Fruit fly (Drosophila melanogaster) whole organism, embryonic: ENCODE data around the gene CG43350.

Experiments used
- C15 ChIP-seq: fragments of 200-800 bp; sonication (Bioruptor generic); IDR thresholded peaks from 3 replicates; pipeline ENCODE4 v1.3.6; 2022; ENCODE audit warnings: missing biosample characterization, missing genetic modification characterization
- CG10209 ChIP-seq: fragments of 200-800 bp; sonication (Bioruptor generic); optimal IDR thresholded peaks from 3 replicates; lab custom pipeline; 2017; ENCODE audit warnings: missing biosample characterization, mild to moderate bottlenecking, missing genetic modification characterization, missing genetic modification reagents
- CG11456 ChIP-seq: fragments of 200-800 bp; sonication (Bioruptor generic); IDR thresholded peaks from 3 replicates; pipeline ENCODE4 v1.3.6; 2022; ENCODE audit warnings: missing biosample characterization, missing genetic modification characterization
- CG11695 ChIP-seq: fragments of 200-800 bp; sonication (Bioruptor generic); IDR thresholded peaks from 3 replicates; pipeline ENCODE4 v1.3.6; 2022; ENCODE audit warnings: missing biosample characterization, missing genetic modification characterization
- CG14014 ChIP-seq: fragments of 200-800 bp; sonication (Bioruptor generic); IDR thresholded peaks from 2 replicates; pipeline ENCODE4 v1.3.6; 2022; ENCODE audit warnings: missing biosample characterization, missing genetic modification characterization
- CG15514 ChIP-seq: fragments of 200-800 bp; sonication (Bioruptor generic); optimal IDR thresholded peaks from 3 replicates; lab custom pipeline; 2017; ENCODE audit warnings: missing biosample characterization, missing genetic modification characterization, mild to moderate bottlenecking, moderate library complexity, missing genetic modification reagents
- CG15696 ChIP-seq: fragments of 200-800 bp; sonication (Bioruptor generic); optimal IDR thresholded peaks from 2 replicates; lab custom pipeline; 2019; ENCODE audit warnings: missing biosample characterization, mild to moderate bottlenecking, missing genetic modification characterization, moderate library complexity
- CG16779 ChIP-seq: fragments of 200-800 bp; sonication (Bioruptor generic); IDR thresholded peaks from 2 replicates; pipeline ENCODE4 v1.3.6; 2022; ENCODE audit warnings: missing biosample characterization, missing genetic modification characterization
- CG1792 ChIP-seq: fragments of 200-800 bp; sonication (Bioruptor generic); optimal IDR thresholded peaks from 2 replicates; lab custom pipeline; 2016; ENCODE audit warnings: missing biosample characterization, missing genetic modification characterization
- CG1832 ChIP-seq: fragments of 200-800 bp; sonication (Bioruptor generic); optimal IDR thresholded peaks from 2 replicates; lab custom pipeline; 2017; ENCODE audit warnings: missing biosample characterization, mild to moderate bottlenecking, missing genetic modification characterization, inconsistent platforms
- CG18599 ChIP-seq: fragments of 200-800 bp; sonication (Bioruptor generic); optimal IDR thresholded peaks from 3 replicates; lab custom pipeline; 2017; ENCODE audit warnings: missing biosample characterization, missing genetic modification characterization, mild to moderate bottlenecking, moderate library complexity, missing genetic modification reagents
- CG3726 ChIP-seq: fragments of 200-800 bp; sonication (Bioruptor generic); IDR thresholded peaks from 3 replicates; pipeline ENCODE4, ENCODE4 v1.3.6; 2022; ENCODE audit warnings: missing biosample characterization, missing genetic modification characterization
- CG4404 ChIP-seq: fragments of 200-800 bp; sonication (Bioruptor generic); IDR thresholded peaks from 2 replicates; pipeline ENCODE4 v1.3.6; 2022; ENCODE audit warnings: missing biosample characterization, missing genetic modification characterization
- CG5953 ChIP-seq: fragments of 200-800 bp; sonication (Bioruptor generic); IDR thresholded peaks from 2 replicates; pipeline ENCODE4 v1.3.6; 2022; ENCODE audit warnings: missing biosample characterization, missing genetic modification characterization
- CG6254 ChIP-seq: fragments of 200-800 bp; sonication (Bioruptor generic); optimal IDR thresholded peaks from 3 replicates; lab custom pipeline; 2017; ENCODE audit warnings: mild to moderate bottlenecking, missing biosample characterization, missing genetic modification reagents, missing genetic modification characterization
- CG6272 ChIP-seq: fragments of 200-800 bp; sonication (Bioruptor generic); IDR thresholded peaks from 2 replicates; pipeline ENCODE4 v1.3.6; 2022; ENCODE audit warnings: missing biosample characterization, missing genetic modification characterization
- CG7357 ChIP-seq: fragments of 200-800 bp; sonication (Bioruptor generic); IDR thresholded peaks from 3 replicates; pipeline ENCODE4 v1.3.6; 2022; ENCODE audit warnings: missing biosample characterization, missing genetic modification characterization
- Doc2 ChIP-seq: fragments of 200-800 bp; sonication (Bioruptor generic); IDR thresholded peaks from 2 replicates; pipeline ENCODE4 v1.3.6; 2022; ENCODE audit warnings: missing biosample characterization, missing genetic modification characterization
- Dref ChIP-seq: fragments of 200-800 bp; sonication (Bioruptor generic); IDR thresholded peaks from 2 replicates; pipeline ENCODE4 v1.3.6; 2022; ENCODE audit warnings: missing biosample characterization, missing genetic modification characterization
- Ets65A ChIP-seq: fragments of 200-800 bp; sonication (Bioruptor generic); peaks from one replicate; lab custom pipeline; 2016; ENCODE audit warnings: missing biosample characterization, missing genetic modification characterization
- GATAe ChIP-seq: fragments of 200-800 bp; sonication (Bioruptor generic); conservative IDR thresholded peaks from 2 replicates; pipeline ENCODE4 v1.3.6; 2022; ENCODE audit warnings: missing biosample characterization, missing genetic modification characterization
- HLHmδ ChIP-seq: fragments of 200-800 bp; sonication (Bioruptor generic); optimal IDR thresholded peaks from 2 replicates; lab custom pipeline; 2018; ENCODE audit warnings: missing biosample characterization, mild to moderate bottlenecking, missing genetic modification characterization, moderate library complexity
- Hr39 ChIP-seq: fragments of >200 bp; optimal IDR thresholded peaks from 2 replicates; lab custom pipeline; 2017
- MTF-1 ChIP-seq: fragments of 200-800 bp; sonication (Bioruptor generic); optimal IDR thresholded peaks from 2 replicates; lab custom pipeline; 2018; ENCODE audit warnings: missing biosample characterization, mild to moderate bottlenecking, missing genetic modification characterization, borderline replicate concordance
- NC2α ChIP-seq: fragments of 200-800 bp; sonication (Bioruptor generic); optimal IDR thresholded peaks from 2 replicates; lab custom pipeline; 2016; ENCODE audit warnings: missing biosample characterization, missing genetic modification characterization
- Nf-YA ChIP-seq: fragments of 200-800 bp; sonication (Bioruptor generic); IDR thresholded peaks from 2 replicates; pipeline ENCODE4 v1.3.6; 2022; ENCODE audit warnings: missing biosample characterization, missing genetic modification characterization
- Sin3A ChIP-seq: fragments of >200 bp; optimal IDR thresholded peaks from 2 replicates; lab custom pipeline; 2018
- Ssrp ChIP-seq: fragments of 200-800 bp; sonication (Bioruptor generic); optimal IDR thresholded peaks from 2 replicates; lab custom pipeline; 2018; ENCODE audit warnings: missing biosample characterization, mild to moderate bottlenecking, missing genetic modification characterization, moderate library complexity
- TFAM ChIP-seq: fragments of 200-800 bp; sonication (Bioruptor generic); optimal IDR thresholded peaks from 2 replicates; lab custom pipeline; 2017; ENCODE audit warnings: missing biosample characterization, missing genetic modification characterization, inconsistent platforms
- Taf1 ChIP-seq: fragments of 200-800 bp; sonication (Bioruptor generic); IDR thresholded peaks from 2 replicates; pipeline ENCODE4 v1.3.6; 2022; ENCODE audit warnings: missing biosample characterization, missing genetic modification characterization
- abd-A ChIP-seq: fragments of 200-800 bp; sonication (Bioruptor generic); optimal IDR thresholded peaks from 3 replicates; lab custom pipeline; 2019; ENCODE audit warnings: missing biosample characterization, mild to moderate bottlenecking, missing genetic modification characterization, moderate library complexity
- cas ChIP-seq: fragments of 200-800 bp; sonication (Bioruptor generic); IDR thresholded peaks from 2 replicates; pipeline ENCODE4 v1.3.6; 2022; ENCODE audit warnings: missing biosample characterization, missing genetic modification characterization
- chinmo ChIP-seq: fragments of 200-800 bp; sonication (Bioruptor generic); IDR thresholded peaks from 4 replicates; pipeline ENCODE4 v1.3.6; 2022; ENCODE audit warnings: missing biosample characterization, missing genetic modification characterization; ENCODE audit not compliant: partially characterized antibody
- gfzf ChIP-seq: fragments of 200-800 bp; sonication (Bioruptor generic); optimal IDR thresholded peaks from 2 replicates; lab custom pipeline; 2016; ENCODE audit warnings: missing biosample characterization, mild to moderate bottlenecking, missing genetic modification characterization, moderate library complexity
- salm ChIP-seq: fragments of 200-800 bp; sonication (Bioruptor generic); optimal IDR thresholded peaks from 2 replicates; lab custom pipeline; 2018; ENCODE audit warnings: missing biosample characterization, mild to moderate bottlenecking, missing genetic modification characterization
- schlank ChIP-seq: fragments of 200-800 bp; sonication (Bioruptor generic); optimal IDR thresholded peaks from 2 replicates; lab custom pipeline; 2018; ENCODE audit warnings: missing biosample characterization, mild to moderate bottlenecking, missing genetic modification characterization
- sens-2 ChIP-seq: fragments of 200-800 bp; sonication (Bioruptor generic); IDR thresholded peaks from 2 replicates; pipeline ENCODE4 v1.3.6; 2022; ENCODE audit warnings: missing biosample characterization, missing genetic modification characterization
- sima ChIP-seq: fragments of 200-800 bp; sonication (Bioruptor generic); optimal IDR thresholded peaks from 2 replicates; lab custom pipeline; 2016; ENCODE audit warnings: missing biosample characterization, missing genetic modification characterization
- slbo ChIP-seq: fragments of 200-800 bp; sonication (Bioruptor generic); IDR thresholded peaks from 2 replicates; pipeline ENCODE4 v1.3.6; 2022; ENCODE audit warnings: missing biosample characterization, missing genetic modification characterization
- so ChIP-seq: fragments of 200-800 bp; sonication (Bioruptor generic); IDR thresholded peaks from 3 replicates; pipeline ENCODE4 v1.3.6; 2022; ENCODE audit warnings: missing biosample characterization, missing genetic modification characterization
- tap ChIP-seq: fragments of 200-800 bp; optimal IDR thresholded peaks from 3 replicates; lab custom pipeline; 2019; ENCODE audit warnings: missing biosample characterization, mild to moderate bottlenecking, missing genetic modification characterization, moderate library complexity
- unc-4 ChIP-seq: fragments of 200-800 bp; sonication (Bioruptor generic); IDR thresholded peaks from 2 replicates; pipeline ENCODE4 v1.3.6; 2022; ENCODE audit warnings: missing biosample characterization, missing genetic modification characterization; ENCODE audit not compliant: partially characterized antibody
- unpg ChIP-seq: fragments of 200-800 bp; sonication (Bioruptor generic); optimal IDR thresholded peaks from 3 replicates; lab custom pipeline; 2018; ENCODE audit warnings: missing biosample characterization, mild to moderate bottlenecking, missing genetic modification characterization, moderate library complexity
- wdn ChIP-seq: fragments of 200-800 bp; sonication (Bioruptor generic); IDR thresholded peaks from 2 replicates; pipeline ENCODE4 v1.3.6; 2022; ENCODE audit warnings: missing biosample characterization, missing genetic modification characterization

The CG43350 gene

DNA sequence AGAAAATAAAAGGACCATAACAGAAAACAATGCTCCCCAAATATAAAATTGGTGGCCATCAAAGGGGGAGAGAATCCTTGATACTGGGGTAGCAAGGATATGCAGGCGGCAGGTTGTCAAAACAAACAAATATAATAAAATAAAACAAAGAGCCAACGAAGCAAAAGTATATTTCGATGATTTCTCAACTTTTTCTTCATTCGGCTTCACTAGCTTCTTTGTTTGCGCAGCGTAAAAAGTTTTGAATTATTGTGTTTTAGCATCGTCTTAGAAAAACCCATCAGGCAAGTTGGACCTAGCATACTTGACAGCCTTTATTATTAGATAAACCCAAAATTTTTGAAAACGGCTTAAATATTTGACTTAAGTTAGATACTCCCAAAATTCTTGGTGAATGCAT, 6.8 kb upstream of the CG43350 start, which contains the start of gene CG3748 (continued):
- no peak for TF ChIP-seq schlank (tag; lab: Kevin White, UChicago)
- TF ChIP-seq, all 482 proteins: peak for 0

DNA sequence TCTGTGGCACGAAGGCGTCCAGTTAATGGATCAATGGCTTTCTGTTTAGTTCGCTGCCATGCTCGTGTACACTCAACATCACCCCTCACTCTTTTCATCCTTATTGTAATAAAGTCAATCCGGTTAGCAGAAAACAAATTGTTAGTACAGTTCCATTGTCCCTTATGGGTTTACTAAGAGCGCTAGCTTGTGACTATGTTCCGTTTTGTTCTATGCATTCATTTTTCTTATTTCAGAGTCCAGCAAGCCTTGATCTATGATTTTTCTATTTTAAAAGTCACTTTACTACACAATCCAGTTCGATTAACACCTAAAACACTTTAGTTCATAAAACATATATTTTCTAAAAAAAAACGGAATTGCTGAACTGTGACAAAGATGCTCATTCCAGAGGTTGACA, 824 bp downstream of the CG43350 start, which contains the start of gene CG13110:
CG13110 (plus strand) TSS at position 301 of the 400 bp plus-strand sequence.
- no peak for TF ChIP-seq CG15696
- TF ChIP-seq, all 482 proteins: peak for 0

DNA sequence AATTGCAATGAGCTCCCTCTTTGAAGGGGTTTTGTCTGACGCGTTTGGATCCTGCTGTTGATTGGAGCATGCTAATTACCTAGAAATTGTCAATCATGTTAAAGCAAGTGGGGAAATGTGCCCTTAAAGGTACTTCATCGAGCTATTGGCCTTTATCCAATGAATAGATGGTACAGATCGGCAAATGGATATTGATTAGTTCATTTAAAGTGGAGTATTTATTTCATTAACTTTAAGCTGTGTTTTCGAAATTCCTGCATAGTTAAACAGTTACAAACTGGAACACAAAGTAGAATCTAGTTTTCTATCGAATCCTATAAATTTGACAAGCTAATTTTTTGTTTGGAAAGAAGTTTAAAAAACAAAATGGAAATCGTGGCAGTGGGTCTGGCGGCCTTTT, 18.0 kb downstream of the CG43350 start, which contains the start of gene CG34181:
CG34181 (plus strand) TSS at position 301 of the 400 bp plus-strand sequence.
- no peak for TF ChIP-seq salm (tag; lab: Kevin White, UChicago)
- no peak for TF ChIP-seq TFAM (GFP tag; lab: Kevin White, UChicago)
- TF ChIP-seq Ets65A (GFP tag; lab: Kevin White, UChicago), result peak; percentile 49
- TF ChIP-seq so (GFP tag; lab: Robert Waterston, UW), result no peak
- TF ChIP-seq cas (GFP tag; lab: Robert Waterston, UW), result no peak

DNA sequence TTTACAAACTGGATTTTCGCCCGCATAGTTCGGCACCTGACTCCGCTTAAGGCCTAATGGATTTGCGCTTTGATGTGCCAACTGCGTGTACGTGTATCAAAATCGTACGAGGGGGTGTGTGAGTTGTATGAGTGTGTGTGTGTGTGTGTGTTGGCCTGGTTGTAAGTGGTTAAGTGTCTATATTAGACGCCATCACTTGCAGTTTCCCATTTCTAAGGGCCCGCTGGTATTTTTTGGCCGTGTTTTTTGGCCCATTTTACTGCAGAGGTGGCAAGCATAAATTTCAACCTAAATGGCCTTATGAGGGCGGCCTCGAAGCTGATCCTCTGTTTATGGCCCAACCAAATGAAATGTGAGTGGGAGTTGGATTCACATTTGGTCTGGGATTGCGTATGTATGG, 20.4 kb downstream of the CG43350 start:
- TF ChIP-seq abd-A (tag; lab: Kevin White, UChicago) (peak; percentile 52), GATAe (GFP tag; lab: Robert Waterston, UW) (no peak)

DNA sequence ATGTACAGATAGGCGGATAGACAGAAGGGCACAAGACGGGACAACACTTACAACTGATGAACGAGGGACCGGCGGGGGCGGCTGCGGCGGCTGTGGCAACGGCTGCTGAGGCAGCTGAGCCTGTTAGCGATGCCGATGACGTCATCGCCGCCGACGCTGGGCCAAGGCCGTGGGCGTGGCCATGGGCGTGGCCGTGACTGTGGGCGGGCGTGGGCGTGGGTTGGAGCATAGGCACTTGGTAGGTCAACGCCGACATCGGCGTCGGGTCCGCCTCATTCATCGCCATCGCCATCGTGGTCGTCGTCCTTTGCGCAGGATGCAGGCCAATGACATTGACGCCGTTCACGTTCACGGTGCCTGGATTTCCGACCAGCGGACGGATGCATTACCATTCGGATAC, 28.4 kb downstream of the CG43350 start:
- TF ChIP-seq CG14014 (GFP tag; lab: Robert Waterston, UW) (no peak), tap (no peak), Doc2 (0 out of 2 replicates have a peak, but pooled peaks have one; percentile 7), unpg (GFP tag; lab: Kevin White, UChicago) (no peak), MTF-1 (GFP tag; lab: Kevin White, UChicago) (no peak), CG7357 (0 out of 3 replicates have a peak, but pooled peaks have one; percentile 22), CG3726 (no peak), CG11695 (GFP tag; lab: Robert Waterston, UW) (no peak), HLHmδ (GFP tag; lab: Kevin White, UChicago) (no peak), CG16779 (no peak), Sin3A (lab: Kevin White, UChicago) (no peak), Taf1 (GFP tag; lab: Robert Waterston, UW) (no peak), sens-2 (GFP tag; lab: Robert Waterston, UW) (no peak), C15 (no peak), CG5953 (GFP tag; lab: Robert Waterston, UW) (no peak), CG11456 (GFP tag; lab: Robert Waterston, UW) (0 out of 3 replicates have a peak, but pooled peaks have one; percentile 44), CG10209 (GFP tag; lab: Kevin White, UChicago) (no peak), Ssrp (tag; lab: Kevin White, UChicago) (no peak), slbo (GFP tag; lab: Robert Waterston, UW) (0 out of 2 replicates have a peak, but pooled peaks have one; percentile 28), Hr39 (peak; percentile 94), chinmo (GFP tag; lab: Robert Waterston, UW) (no peak), CG6272 (0 out of 2 replicates have a peak, but pooled peaks have one; percentile 35), unc-4 (GFP tag; lab: Robert Waterston, UW) (no peak), CG1792 (GFP tag; lab: Kevin White, UChicago) (no peak), Dref (0 out of 2 replicates have a peak, but pooled peaks have one; percentile 21), wdn (GFP tag; lab: Robert Waterston, UW) (no peak), CG1832 (GFP tag; lab: Kevin White, UChicago) (peak; percentile 7), CG18599 (no peak), NC2α (GFP tag; lab: Kevin White, UChicago) (no peak), sima (GFP tag; lab: Kevin White, UChicago) (no peak), CG6254 (GFP tag; lab: Kevin White, UChicago) (no peak), CG4404 (GFP tag; lab: Robert Waterston, UW) (0 out of 2 replicates have a peak, but pooled peaks have one; percentile 32), gfzf (no peak), Nf-YA (GFP tag; lab: Robert Waterston, UW) (0 out of 2 replicates have a peak, but pooled peaks have one; percentile 15), CG15514 (GFP tag; lab: Kevin White, UChicago) (no peak)
